Fruit fly (Drosophila melanogaster): ENCODE measurements around the gene SNCF.
A peak's percentile ranks its signal among the peaks of the same experiment; 100 is the strongest.

Gene SNCF

DNA sequence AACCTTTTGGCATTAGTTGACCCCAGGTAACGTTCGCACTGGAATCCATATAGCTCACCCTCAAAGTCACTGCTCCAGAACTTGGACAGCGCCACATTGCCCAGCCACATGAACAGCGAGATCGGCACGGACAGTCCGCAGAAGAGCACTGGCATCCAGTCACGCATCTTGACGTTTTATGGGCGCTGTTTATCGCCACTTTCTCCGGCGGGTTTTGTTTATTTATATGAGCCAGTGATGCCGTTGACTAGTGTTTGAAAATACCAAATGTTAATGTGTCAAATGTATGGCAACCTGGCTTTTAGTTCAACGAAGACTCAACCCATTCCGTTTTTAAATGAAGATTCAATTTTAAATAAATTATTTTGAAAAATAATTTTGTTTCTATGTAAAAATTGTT is 9.2 kb downstream of the SNCF start, which contains the start of gene CG10171 (continued):
- TF ChIP-seq Ets97D (GFP tag; optimal IDR thresholded peaks at IDR 0.05) (peak; percentile 53), Mes4 (GFP tag; optimal IDR thresholded peaks at IDR 0.05) (no peak), CG9817 (tag; optimal IDR thresholded peaks at IDR 0.05) (no peak), ken (GFP tag; IDR thresholded peaks at IDR 0.05) (peak; percentile 64; the same call in 1 of the 3 replicates), Hr78 (GFP tag; optimal IDR thresholded peaks at IDR 0.05) (peak in 1 of 2 experiments; percentile 84), ssp (GFP tag; IDR thresholded peaks at IDR 0.05) (0 out of 2 replicates have a peak, but pooled peaks have one; percentile 10), Sry-δ (GFP tag; optimal IDR thresholded peaks at IDR 0.05) (no peak), CG2202 (tag; optimal IDR thresholded peaks at IDR 0.05) (no peak), sna (GFP tag; IDR thresholded peaks at IDR 0.05; ENCODE audit: partially characterized antibody) (no peak), chif (GFP tag; optimal IDR thresholded peaks at IDR 0.05) (no peak), pzg (GFP tag; optimal IDR thresholded peaks at IDR 0.05) (peak; percentile 59), BEAF-32 (GFP tag; optimal IDR thresholded peaks at IDR 0.05) (peak; percentile 21), CG10654 (GFP tag; optimal IDR thresholded peaks at IDR 0.05) (no peak), odd (GFP tag; optimal IDR thresholded peaks at IDR 0.05) (no peak), Fer1 (GFP tag; optimal IDR thresholded peaks at IDR 0.05) (no peak), CG6175 (GFP tag; IDR thresholded peaks at IDR 0.05) (no peak), CG12236 (GFP tag; optimal IDR thresholded peaks at IDR 0.05) (no peak), fd102C (GFP tag; optimal IDR thresholded peaks at IDR 0.05) (no peak), Dp (GFP tag; optimal IDR thresholded peaks at IDR 0.05) (peak; percentile 67), kni (GFP tag; optimal IDR thresholded peaks at IDR 0.05) (no peak), CG3726 (GFP tag; IDR thresholded peaks at IDR 0.05) (no peak), CG17328 (GFP tag; IDR thresholded peaks at IDR 0.05) (no peak), Hmr (GFP tag; optimal IDR thresholded peaks at IDR 0.05) (no peak), Ssrp (tag; optimal IDR thresholded peaks at IDR 0.05) (no peak), CG7963 (GFP tag; IDR thresholded peaks at IDR 0.05; ENCODE audit: partially characterized antibody) (0 out of 3 replicates have a peak, but pooled peaks have one; percentile 19), tna (GFP tag; IDR thresholded peaks at IDR 0.05; ENCODE audit: partially characterized antibody) (peak; percentile 44; the same call in 1 of the 2 replicates), CG12104 (GFP tag; optimal IDR thresholded peaks at IDR 0.05) (no peak), CG30020 (tag; optimal IDR thresholded peaks at IDR 0.05) (no peak), Fer3 (tag; optimal IDR thresholded peaks at IDR 0.05) (no peak), sens (GFP tag) (no peak), CG31441 (GFP tag; IDR thresholded peaks at IDR 0.05) (no peak), Blimp-1 (GFP tag; optimal IDR thresholded peaks at IDR 0.05) (peak; percentile 50), Asciz (GFP tag; optimal IDR thresholded peaks at IDR 0.05) (no peak), CG12659 (GFP tag; optimal IDR thresholded peaks at IDR 0.05) (peak; percentile 43), h (optimal IDR thresholded peaks at IDR 0.05) (no peak), disco-r (GFP tag; optimal IDR thresholded peaks at IDR 0.05) (no peak), ro (GFP tag; IDR thresholded peaks at IDR 0.05) (no peak), toy (GFP tag; IDR thresholded peaks at IDR 0.05) (no peak), CG14441 (GFP tag; IDR thresholded peaks at IDR 0.05) (no peak), aop (GFP tag; IDR thresholded peaks at IDR 0.05) (no peak), tap (tag; optimal IDR thresholded peaks at IDR 0.05) (no peak), PHDP (tag; optimal IDR thresholded peaks at IDR 0.05) (no peak), pros (GFP tag; optimal IDR thresholded peaks at IDR 0.05) (no peak), CG15269 (tag; optimal IDR thresholded peaks at IDR 0.05) (no peak), CG4617 (GFP tag; optimal IDR thresholded peaks at IDR 0.05; ENCODE audit: borderline replicate concordance) (peak; percentile 61), Ravus (GFP tag; IDR thresholded peaks at IDR 0.05) (no peak), Optix (GFP tag; IDR thresholded peaks at IDR 0.05) (no peak), Med (GFP tag) (peak; percentile 34), dmrt99B (tag; optimal IDR thresholded peaks at IDR 0.05) (no peak), CG13123 (GFP tag; optimal IDR thresholded peaks at IDR 0.05) (no peak), crp (GFP tag; optimal IDR thresholded peaks at IDR 0.05) (no peak)
